Worm (Caenorhabditis elegans) whole organism, L2 larva: Measurements from ENCODE around the gene sams-1.
A peak's percentile ranks its signal among the peaks of the same experiment; 100 is the strongest.

Experiments
- C34F6.9 ChIP-seq: fragments of 150-350 bp; optimal IDR thresholded peaks from 2 replicates; lab custom pipeline; 2014; ENCODE audit warnings: missing biosample characterization, missing genetic modification characterization
- F13H6.1 ChIP-seq: sonication (generic microtip); optimal IDR thresholded peaks from 2 replicates; lab custom pipeline; 2016; ENCODE audit warnings: missing genetic modification characterization, missing compliant biosample characterization
- R02D3.7 ChIP-seq: fragments of 150-350 bp; optimal IDR thresholded peaks from 2 replicates; lab custom pipeline; 2014; ENCODE audit warnings: missing biosample characterization, missing genetic modification characterization
- Y55F3AM.14 ChIP-seq: fragments of 200-800 bp; sonication (Bioruptor generic); optimal IDR thresholded peaks from 2 replicates; lab custom pipeline; 2018; ENCODE audit warnings: mild to moderate bottlenecking, missing genetic modification characterization, missing compliant biosample characterization
- ZK546.5 ChIP-seq: sonication (generic microtip); optimal IDR thresholded peaks from 2 replicates; lab custom pipeline; 2017; ENCODE audit warnings: missing biosample characterization, missing genetic modification characterization
- alr-1 ChIP-seq: fragments of 150-350 bp; optimal IDR thresholded peaks from 2 replicates; lab custom pipeline; 2014; ENCODE audit warnings: missing biosample characterization, missing genetic modification characterization
- aly-2 ChIP-seq: fragments of 150-350 bp; optimal IDR thresholded peaks from 2 replicates; lab custom pipeline; 2014; ENCODE audit warnings: missing biosample characterization, missing genetic modification characterization
- ama-1 ChIP-seq: fragments of 150-350 bp; optimal IDR thresholded peaks from 2 replicates; lab custom pipeline; 2018; ENCODE audit warnings: inconsistent platforms
- blmp-1 ChIP-seq: sonication (generic microtip); optimal IDR thresholded peaks from 2 replicates; lab custom pipeline; 2017; ENCODE audit warnings: missing genetic modification characterization, mild to moderate bottlenecking, missing compliant biosample characterization, antibody characterized with exemption, moderate library complexity; ENCODE audit not compliant: insufficient read depth
- ceh-16 ChIP-seq: fragments of 150-350 bp; optimal IDR thresholded peaks from 2 replicates; lab custom pipeline; 2014; ENCODE audit warnings: missing biosample characterization, missing genetic modification characterization
- ceh-82 ChIP-seq: fragments of 150-350 bp; optimal IDR thresholded peaks from 2 replicates; lab custom pipeline; 2014; ENCODE audit warnings: missing biosample characterization, missing genetic modification characterization
- crh-2 ChIP-seq: sonication (generic microtip); optimal IDR thresholded peaks from 2 replicates; lab custom pipeline; 2017; ENCODE audit warnings: missing biosample characterization, missing genetic modification characterization
- dmd-4 ChIP-seq: sonication (generic microtip); optimal IDR thresholded peaks from 2 replicates; lab custom pipeline; 2017; ENCODE audit warnings: missing biosample characterization, missing genetic modification characterization
- egl-27 ChIP-seq: sonication (generic microtip); optimal IDR thresholded peaks from 3 replicates; lab custom pipeline; 2017; ENCODE audit warnings: missing biosample characterization, missing genetic modification reagents, missing genetic modification characterization
- elt-1 ChIP-seq: fragments of 150-350 bp; optimal IDR thresholded peaks from 2 replicates; lab custom pipeline; 2014; ENCODE audit warnings: missing biosample characterization, missing genetic modification characterization
- elt-3 ChIP-seq: sonication (generic microtip); optimal IDR thresholded peaks from 2 replicates; lab custom pipeline; 2017; ENCODE audit warnings: missing biosample characterization, missing genetic modification characterization
- fos-1 ChIP-seq: fragments of 150-350 bp; optimal IDR thresholded peaks from 2 replicates; lab custom pipeline; 2014; ENCODE audit warnings: missing biosample characterization, missing genetic modification characterization
- gmeb-1 ChIP-seq: fragments of 150-350 bp; optimal IDR thresholded peaks from 2 replicates; lab custom pipeline; 2014; ENCODE audit warnings: missing biosample characterization, missing genetic modification characterization
- lin-11 ChIP-seq: fragments of 150-350 bp; sonication (generic microtip); optimal IDR thresholded peaks from 2 replicates; lab custom pipeline; 2014; ENCODE audit warnings: missing biosample characterization, missing genetic modification characterization, inconsistent platforms, mixed read lengths
- lin-13 ChIP-seq: fragments of 150-350 bp; optimal IDR thresholded peaks from 2 replicates; lab custom pipeline; 2014; ENCODE audit warnings: missing biosample characterization, missing genetic modification reagents, missing genetic modification characterization
- lin-39 ChIP-seq: fragments of 150-350 bp; optimal IDR thresholded peaks from 2 replicates; lab custom pipeline; 2014; ENCODE audit warnings: missing biosample characterization, missing genetic modification reagents, missing genetic modification characterization
- lsy-2 ChIP-seq, 2 experiments: fragments of 150-350 bp in 1 of 2; sonication (generic microtip) in 1 of 2; optimal IDR thresholded peaks; 2 replicates each; lab custom pipeline; 2014 to 2017; ENCODE audit warnings: missing biosample characterization in 2 of 2, missing genetic modification characterization in 2 of 2
- mab-5 ChIP-seq: fragments of 150-350 bp; optimal IDR thresholded peaks from 2 replicates; lab custom pipeline; 2014; ENCODE audit warnings: missing biosample characterization, missing genetic modification characterization
- mbf-1 ChIP-seq: sonication (generic microtip); optimal IDR thresholded peaks from 2 replicates; lab custom pipeline; 2017; ENCODE audit warnings: missing biosample characterization, missing genetic modification characterization
- mdl-1 ChIP-seq, 2 experiments: fragments of 150-350 bp in 1 of 2; sonication (generic microtip) in 1 of 2; optimal IDR thresholded peaks; 2 replicates each; lab custom pipeline; 2017; ENCODE audit warnings: missing biosample characterization in 2 of 2, missing genetic modification characterization in 2 of 2
- nhr-10 ChIP-seq: sonication (generic microtip); optimal IDR thresholded peaks from 2 replicates; lab custom pipeline; 2017; ENCODE audit warnings: missing biosample characterization, missing genetic modification characterization
- nhr-11 ChIP-seq: fragments of 150-350 bp; optimal IDR thresholded peaks from 2 replicates; lab custom pipeline; 2014; ENCODE audit warnings: missing biosample characterization, missing genetic modification characterization
- nhr-12 ChIP-seq: fragments of 150-350 bp; optimal IDR thresholded peaks from 2 replicates; lab custom pipeline; 2014; ENCODE audit warnings: missing biosample characterization, missing genetic modification characterization
- nhr-129 ChIP-seq: fragments of 150-350 bp; optimal IDR thresholded peaks from 2 replicates; lab custom pipeline; 2014; ENCODE audit warnings: missing biosample characterization, missing genetic modification characterization
- nhr-21 ChIP-seq: fragments of 150-350 bp; optimal IDR thresholded peaks from 2 replicates; lab custom pipeline; 2014; ENCODE audit warnings: missing biosample characterization, missing genetic modification characterization
- nhr-23 ChIP-seq: fragments of 150-350 bp; optimal IDR thresholded peaks from 2 replicates; lab custom pipeline; 2014; ENCODE audit warnings: missing biosample characterization, missing genetic modification reagents, missing genetic modification characterization
- nhr-237 ChIP-seq: fragments of 150-350 bp; optimal IDR thresholded peaks from 2 replicates; lab custom pipeline; 2014; ENCODE audit warnings: missing biosample characterization, missing genetic modification characterization
- nhr-25 ChIP-seq: fragments of 150-350 bp; sonication (generic microtip); optimal IDR thresholded peaks from 3 replicates; lab custom pipeline; 2014; ENCODE audit warnings: missing biosample characterization, missing genetic modification characterization
- nhr-6 ChIP-seq: fragments of 150-350 bp; optimal IDR thresholded peaks from 2 replicates; lab custom pipeline; 2014; ENCODE audit warnings: missing biosample characterization, missing genetic modification characterization
- nhr-77 ChIP-seq: fragments of 150-350 bp; optimal IDR thresholded peaks from 2 replicates; lab custom pipeline; 2014; ENCODE audit warnings: missing biosample characterization, missing genetic modification characterization
- peb-1 ChIP-seq: fragments of 150-350 bp; optimal IDR thresholded peaks from 2 replicates; lab custom pipeline; 2014; ENCODE audit warnings: missing biosample characterization, missing genetic modification characterization
- sem-4 ChIP-seq: fragments of 150-350 bp; optimal IDR thresholded peaks from 2 replicates; lab custom pipeline; 2014; ENCODE audit warnings: missing biosample characterization, missing genetic modification reagents, missing genetic modification characterization
- skn-1 ChIP-seq: sonication (generic microtip); optimal IDR thresholded peaks from 2 replicates; lab custom pipeline; 2017; ENCODE audit warnings: missing biosample characterization, missing genetic modification characterization
- sma-3 ChIP-seq: sonication (generic microtip); optimal IDR thresholded peaks from 2 replicates; lab custom pipeline; 2016; ENCODE audit warnings: missing genetic modification reagents, missing genetic modification characterization, missing compliant biosample characterization
- sma-9 ChIP-seq, 2 experiments: fragments of 150-350 bp in 1 of 2; sonication (generic microtip) in 1 of 2; optimal IDR thresholded peaks; 2 replicates each; lab custom pipeline; 2014 to 2016; ENCODE audit warnings: missing genetic modification characterization in 2 of 2, mild to moderate bottlenecking in 1 of 2, missing biosample characterization in 1 of 2, missing compliant biosample characterization in 1 of 2, missing genetic modification reagents in 1 of 2, moderate library complexity in 1 of 2
- snpc-4 ChIP-seq: fragments of 150-350 bp; optimal IDR thresholded peaks from 2 replicates; lab custom pipeline; 2014; ENCODE audit warnings: missing biosample characterization, missing genetic modification characterization
- unc-39 ChIP-seq: fragments of 150-350 bp; optimal IDR thresholded peaks from 2 replicates; lab custom pipeline; 2014; ENCODE audit warnings: missing biosample characterization, missing genetic modification characterization
- unc-55 ChIP-seq: fragments of 150-350 bp; sonication (generic microtip); optimal IDR thresholded peaks from 3 replicates; lab custom pipeline; 2014; ENCODE audit warnings: missing biosample characterization, missing genetic modification reagents, missing genetic modification characterization
- unc-62 ChIP-seq: fragments of 150-350 bp; optimal IDR thresholded peaks from 2 replicates; lab custom pipeline; 2014; ENCODE audit warnings: missing biosample characterization, missing genetic modification reagents, missing genetic modification characterization
- zag-1 ChIP-seq: fragments of 150-350 bp; optimal IDR thresholded peaks from 2 replicates; lab custom pipeline; 2014; ENCODE audit warnings: missing biosample characterization, missing genetic modification characterization
- ztf-1 ChIP-seq: fragments of 200-800 bp; sonication (Bioruptor generic); conservative IDR thresholded peaks from 2 replicates; pipeline ENCODE4 v1.3.6; 2022; ENCODE audit warnings: missing genetic modification characterization, missing compliant biosample characterization
- ztf-11 ChIP-seq: sonication (generic microtip); optimal IDR thresholded peaks from 2 replicates; lab custom pipeline; 2017; ENCODE audit warnings: missing biosample characterization, missing genetic modification characterization
- ztf-4 ChIP-seq: fragments of 150-350 bp; optimal IDR thresholded peaks from 2 replicates; lab custom pipeline; 2014; ENCODE audit warnings: missing biosample characterization, missing genetic modification characterization

The sams-1 gene

DNA sequence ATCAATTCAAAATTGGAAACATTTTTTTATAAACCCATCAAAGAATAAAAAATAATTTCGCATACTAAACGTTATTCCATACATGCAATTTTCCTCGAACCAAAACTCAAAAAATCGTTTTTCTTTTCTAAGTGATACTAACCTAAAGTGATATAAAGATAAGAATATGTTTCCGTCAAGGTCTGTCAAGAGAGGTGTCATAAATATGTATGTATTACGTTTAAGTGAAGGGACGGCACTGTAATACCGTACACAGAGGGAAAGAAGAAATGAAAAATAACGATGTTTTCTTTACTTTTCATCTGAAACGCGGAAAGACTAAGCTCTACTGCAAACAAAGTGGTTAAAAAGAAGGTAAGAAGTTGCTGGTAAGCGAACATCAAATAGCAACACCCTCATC, 40.7 kb downstream of the sams-1 start:
- peak; percentile 19 for TF ChIP-seq fos-1
- no peak for TF ChIP-seq elt-3 (tag; lab: Kevin White, UChicago)
- TF ChIP-seq, all 48 proteins: peak for 1

DNA sequence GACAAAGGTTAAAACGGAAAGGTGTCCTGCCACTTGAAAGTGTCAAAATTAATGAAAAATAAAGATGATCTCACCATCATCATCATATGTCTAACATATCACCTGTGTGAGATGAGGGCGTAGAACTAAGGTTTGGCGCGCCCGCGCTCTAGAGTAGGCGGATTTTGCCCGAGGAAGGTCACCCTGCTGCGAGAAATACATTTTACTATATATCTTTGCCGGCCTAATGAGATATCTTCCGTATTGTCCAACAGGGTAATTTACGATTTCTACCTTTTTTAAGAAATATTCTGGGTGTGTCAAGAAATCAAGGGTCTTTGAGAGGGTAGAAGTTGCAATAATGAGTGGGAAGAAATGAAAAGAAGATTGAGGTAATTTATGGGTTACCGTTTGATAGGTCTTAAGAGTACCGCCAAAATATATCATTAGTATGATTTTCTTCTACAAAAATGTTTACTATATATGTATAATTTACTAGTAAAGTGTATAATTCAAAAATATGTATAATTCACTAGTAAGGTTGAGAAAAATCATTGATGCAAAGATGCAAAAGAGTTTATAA, 42.2 kb downstream of the sams-1 start:
- TF ChIP-seq sma-9 (GFP tag; optimal IDR thresholded peaks at IDR 0.05; lab: Kevin White, UChicago) (peak; percentile 20), sma-9 (tag; optimal IDR thresholded peaks at IDR 0.05; lab: Kevin White, UChicago) (no peak), sma-3 (GFP tag; lab: Kevin White, UChicago) (peak; percentile 24), snpc-4 (tag; lab: Kevin White, UChicago) (no peak)

DNA sequence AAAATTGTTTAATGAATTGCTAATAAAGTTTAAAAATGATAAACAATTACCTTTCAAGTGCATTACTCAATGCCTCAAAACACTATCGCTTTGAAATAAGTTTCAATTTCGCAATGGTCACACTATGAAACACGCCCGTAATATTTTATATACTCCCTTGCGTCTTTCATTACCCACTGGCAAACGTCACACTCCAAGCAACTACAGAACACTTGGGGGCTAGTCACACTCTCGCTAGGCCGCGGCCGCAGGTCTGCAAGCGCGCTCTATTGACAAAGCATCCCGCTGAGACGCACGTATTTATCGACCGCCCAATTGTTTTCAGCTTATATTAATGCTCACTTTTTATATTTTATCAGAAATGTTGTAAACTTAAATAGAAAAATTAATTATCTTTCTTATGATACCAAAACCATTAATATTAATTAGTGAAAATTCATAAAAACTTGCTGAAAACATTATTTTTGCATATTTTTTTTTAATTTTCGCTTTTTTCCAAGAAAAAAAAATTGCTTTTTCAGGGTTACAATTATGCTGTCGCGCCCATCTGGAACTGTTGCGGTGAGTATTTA, 52.2 kb downstream of the sams-1 start, which contains the start of the genes nmat-1 and ucr-2.1:
Gene nmat-1, minus strand, starts transcription at position 136 of the 572 bp plus-strand sequence.
Gene ucr-2.1, plus strand, starts transcription at position 522 of the 572 bp plus-strand sequence.
- TF ChIP-seq lin-13 (GFP tag; lab: Kevin White, UChicago) (peak; percentile 72), snpc-4 (tag; lab: Kevin White, UChicago) (no peak), alr-1 (tag; lab: Kevin White, UChicago) (no peak), nhr-237 (no peak), unc-39 (tag; lab: Kevin White, UChicago) (no peak), elt-3 (tag; lab: Kevin White, UChicago) (no peak), ZK546.5 (no peak), nhr-12 (no peak), egl-27 (tag; lab: Kevin White, UChicago) (peak; percentile 32), sem-4 (tag; lab: Kevin White, UChicago) (peak; percentile 75), blmp-1 (no peak), sma-3 (GFP tag; lab: Kevin White, UChicago) (peak; percentile 89), gmeb-1 (tag; lab: Kevin White, UChicago) (peak; percentile 72), aly-2 (no peak), mab-5 (tag; lab: Kevin White, UChicago) (no peak), sma-9 (GFP tag; optimal IDR thresholded peaks at IDR 0.05; lab: Kevin White, UChicago) (peak; percentile 86), sma-9 (tag; optimal IDR thresholded peaks at IDR 0.05; lab: Kevin White, UChicago) (no peak), nhr-10 (tag; lab: Kevin White, UChicago) (no peak), lin-39 (tag; lab: Kevin White, UChicago) (no peak), lin-11 (tag; lab: Kevin White, UChicago) (peak; percentile 63), ceh-16 (tag; lab: Kevin White, UChicago) (peak; percentile 10), nhr-23 (tag; lab: Kevin White, UChicago) (no peak), peb-1 (no peak), skn-1 (no peak), nhr-6 (tag; lab: Kevin White, UChicago) (peak; percentile 55), nhr-25 (tag; lab: Kevin White, UChicago) (peak; percentile 75), nhr-21 (peak; percentile 60), mdl-1 (tag; optimal IDR thresholded peaks at IDR 0.05; lab: Kevin White, UChicago) (peak in 1 of 2 experiments; percentile 37), unc-55 (GFP tag; lab: Kevin White, UChicago) (peak; percentile 76), zag-1 (tag; lab: Kevin White, UChicago) (no peak), Y55F3AM.14 (no peak), nhr-129 (peak; percentile 76), nhr-77 (no peak), unc-62 (GFP tag; lab: Kevin White, UChicago) (no peak), ztf-4 (tag; lab: Kevin White, UChicago) (no peak), lsy-2 (tag; optimal IDR thresholded peaks at IDR 0.05; lab: Kevin White, UChicago) (peak in 1 of 2 experiments; percentile 74), ztf-11 (no peak), ama-1 (lab: Kevin White, UChicago) (no peak), C34F6.9 (tag; lab: Kevin White, UChicago) (peak; percentile 74), crh-2 (peak; percentile 86), ceh-82 (tag; lab: Kevin White, UChicago) (no peak), elt-1 (tag; lab: Kevin White, UChicago) (no peak), ztf-1 (GFP tag; lab: Robert Waterston, UW) (no peak), dmd-4 (tag; lab: Kevin White, UChicago) (no peak), mbf-1 (tag; lab: Kevin White, UChicago) (no peak), fos-1 (peak; percentile 91), R02D3.7 (tag; lab: Kevin White, UChicago) (no peak), F13H6.1 (tag; lab: Kevin White, UChicago) (peak; percentile 78), nhr-11 (no peak)
- TF ChIP-seq, all 48 proteins: peak for 19
